Worm (Caenorhabditis elegans) whole organism, L1 larva: ENCODE results near the gene col-43.

Experiments used
- ama-1 ChIP-seq: fragments of 150-350 bp; optimal IDR thresholded peaks from 2 replicates; lab custom pipeline; 2014
- ceh-90 ChIP-seq: sonication (generic microtip); optimal IDR thresholded peaks from 2 replicates; lab custom pipeline; 2016; ENCODE audit warnings: missing genetic modification characterization, missing compliant biosample characterization
- lin-35 ChIP-seq, 2 experiments: fragments of 150-350 bp; optimal IDR thresholded peaks; 2 replicates each; lab custom pipeline; 2014; ENCODE audit warnings: missing biosample characterization in 2 of 2, missing genetic modification characterization in 2 of 2, missing genetic modification reagents in 2 of 2
- pag-3 ChIP-seq: sonication (generic microtip); optimal IDR thresholded peaks from 2 replicates; lab custom pipeline; 2017; ENCODE audit warnings: missing genetic modification characterization, mild to moderate bottlenecking, missing compliant biosample characterization, antibody characterized with exemption, borderline replicate concordance; ENCODE audit not compliant: insufficient read depth
- sptf-1 ChIP-seq: fragments of 150-350 bp; optimal IDR thresholded peaks from 2 replicates; lab custom pipeline; 2014; ENCODE audit warnings: missing biosample characterization, missing genetic modification characterization

DNA sequence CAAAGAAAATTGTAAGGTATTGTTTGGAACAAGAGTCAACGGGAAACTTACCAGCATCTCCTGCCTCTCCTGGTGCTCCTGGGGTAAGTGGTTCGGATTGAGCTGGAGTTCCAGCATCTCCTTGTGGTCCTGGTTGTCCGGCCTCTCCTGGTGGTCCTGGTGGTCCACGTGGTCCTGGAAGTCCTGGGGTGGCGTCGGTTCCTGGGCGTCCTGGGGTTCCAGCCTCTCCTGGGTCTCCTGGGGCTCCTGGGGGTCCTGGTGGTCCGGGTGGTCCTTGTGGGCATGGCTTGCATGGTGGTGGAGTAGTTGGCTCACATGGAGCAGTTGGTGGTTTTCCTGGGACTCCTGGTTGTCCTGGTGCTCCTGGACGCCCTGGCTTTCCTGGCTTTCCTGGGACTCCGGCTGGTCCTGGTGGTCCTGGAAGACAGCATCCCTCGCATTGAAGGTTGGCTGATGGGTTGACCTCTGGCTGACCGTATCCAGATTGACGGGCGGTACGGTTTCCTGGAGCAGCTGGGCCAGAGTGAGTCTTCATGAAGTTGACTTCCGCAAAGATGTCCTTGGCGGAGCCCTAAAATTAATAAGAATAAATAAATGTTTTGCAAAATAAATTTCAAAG lies 543 bp downstream of the col-43 start:
- TF ChIP-seq sptf-1 (tag; lab: Kevin White, UChicago) (no peak), ama-1 (lab: Kevin White, UChicago) (no peak), ceh-90 (no peak), pag-3 (tag; lab: Kevin White, UChicago) (no peak), lin-35 (GFP tag; optimal IDR thresholded peaks at IDR 0.05; lab: Kevin White, UChicago) (no peak)
